Worm (Caenorhabditis elegans) whole organism, mixed stage, embryonic: ENCODE data around the gene pgp-5.

Experiments used
- M03D4.4 ChIP-seq: sonication (generic microtip); optimal IDR thresholded peaks from 2 replicates; lab custom pipeline; 2017; ENCODE audit warnings: mild to moderate bottlenecking, missing genetic modification characterization, missing compliant biosample characterization
- ceh-39 ChIP-seq: fragments of 150-350 bp; optimal IDR thresholded peaks from 2 replicates; lab custom pipeline; 2014; ENCODE audit warnings: missing biosample characterization, missing genetic modification characterization
- ceh-43 ChIP-seq: fragments of 200-800 bp; sonication (Bioruptor generic); optimal IDR thresholded peaks from 2 replicates; lab custom pipeline; 2018; ENCODE audit warnings: mild to moderate bottlenecking, missing genetic modification characterization, moderate library complexity, missing compliant biosample characterization
- ceh-83 ChIP-seq: fragments of 200-800 bp; sonication (Bioruptor generic); optimal IDR thresholded peaks from 2 replicates; lab custom pipeline; 2018; ENCODE audit warnings: mild to moderate bottlenecking, missing genetic modification characterization, missing compliant biosample characterization
- ces-1 ChIP-seq: fragments of 150-350 bp; optimal IDR thresholded peaks from 2 replicates; lab custom pipeline; 2014; ENCODE audit warnings: missing biosample characterization, missing genetic modification reagents, missing genetic modification characterization
- cnd-1 ChIP-seq: fragments of 200-800 bp; sonication (Bioruptor generic); optimal IDR thresholded peaks from 2 replicates; lab custom pipeline; 2018; ENCODE audit warnings: mild to moderate bottlenecking, missing genetic modification characterization, missing compliant biosample characterization
- drap-1 ChIP-seq: fragments of 200-800 bp; sonication (Bioruptor generic); optimal IDR thresholded peaks from 3 replicates; lab custom pipeline; 2018; ENCODE audit warnings: mild to moderate bottlenecking, missing genetic modification characterization, missing compliant biosample characterization
- elt-1 ChIP-seq: sonication (generic microtip); optimal IDR thresholded peaks from 2 replicates; lab custom pipeline; 2017; ENCODE audit warnings: missing genetic modification characterization, mild to moderate bottlenecking, missing compliant biosample characterization, antibody characterized with exemption, moderate library complexity, borderline replicate concordance; ENCODE audit not compliant: insufficient read depth
- elt-3 ChIP-seq: fragments of 150-350 bp; optimal IDR thresholded peaks from 2 replicates; lab custom pipeline; 2014; ENCODE audit warnings: missing biosample characterization, missing genetic modification characterization
- flh-1 ChIP-seq: fragments of 200-800 bp; sonication (Bioruptor generic); optimal IDR thresholded peaks from 2 replicates; lab custom pipeline; 2018; ENCODE audit warnings: mild to moderate bottlenecking, missing genetic modification characterization, moderate library complexity, missing compliant biosample characterization
- hlh-1 ChIP-seq: fragments of 150-350 bp; optimal IDR thresholded peaks from 2 replicates; lab custom pipeline; 2014; ENCODE audit warnings: missing biosample characterization, missing genetic modification reagents, missing genetic modification characterization
- lin-13 ChIP-seq: fragments of 150-350 bp; optimal IDR thresholded peaks from 2 replicates; lab custom pipeline; 2014; ENCODE audit warnings: missing biosample characterization, missing genetic modification characterization
- lsy-2 ChIP-seq: fragments of 150-350 bp; optimal IDR thresholded peaks from 2 replicates; lab custom pipeline; 2014; ENCODE audit warnings: missing biosample characterization, missing genetic modification characterization
- mab-5 ChIP-seq: fragments of 150-350 bp; optimal IDR thresholded peaks from 2 replicates; lab custom pipeline; 2014; ENCODE audit warnings: missing biosample characterization, missing genetic modification characterization
- mep-1 ChIP-seq: fragments of 150-350 bp; optimal IDR thresholded peaks from 2 replicates; lab custom pipeline; 2017; ENCODE audit warnings: missing biosample characterization, missing genetic modification reagents, missing genetic modification characterization, inconsistent platforms
- mls-2 ChIP-seq: sonication (generic microtip); optimal IDR thresholded peaks from 2 replicates; lab custom pipeline; 2016; ENCODE audit warnings: mild to moderate bottlenecking, missing genetic modification characterization, moderate library complexity, missing compliant biosample characterization
- nhr-12 ChIP-seq: fragments of 150-350 bp; optimal IDR thresholded peaks from 2 replicates; lab custom pipeline; 2014; ENCODE audit warnings: missing biosample characterization, missing genetic modification characterization
- nhr-2 ChIP-seq: fragments of 150-350 bp; optimal IDR thresholded peaks from 2 replicates; lab custom pipeline; 2014; ENCODE audit warnings: missing biosample characterization, missing genetic modification characterization
- nhr-28 ChIP-seq: fragments of 150-350 bp; optimal IDR thresholded peaks from 2 replicates; lab custom pipeline; 2014; ENCODE audit warnings: missing biosample characterization, missing genetic modification characterization
- pha-4 ChIP-seq: fragments of 150-350 bp; optimal IDR thresholded peaks from 2 replicates; lab custom pipeline; 2018; ENCODE audit warnings: missing biosample characterization, missing genetic modification reagents, missing genetic modification characterization
- sptf-1 ChIP-seq: sonication (generic microtip); optimal IDR thresholded peaks from 2 replicates; lab custom pipeline; 2017; ENCODE audit warnings: mild to moderate bottlenecking, missing genetic modification characterization, moderate library complexity, missing compliant biosample characterization
- tbx-8 ChIP-seq: fragments of 200-800 bp; sonication (Bioruptor generic); optimal IDR thresholded peaks from 2 replicates; lab custom pipeline; 2018; ENCODE audit warnings: mild to moderate bottlenecking, missing genetic modification characterization, moderate library complexity, missing compliant biosample characterization
- unc-120 ChIP-seq: sonication (generic microtip); optimal IDR thresholded peaks from 2 replicates; lab custom pipeline; 2017; ENCODE audit warnings: missing genetic modification characterization, missing compliant biosample characterization; ENCODE audit not compliant: poor library complexity, severe bottlenecking
- unc-39 ChIP-seq: fragments of 150-350 bp; optimal IDR thresholded peaks from 2 replicates; lab custom pipeline; 2014; ENCODE audit warnings: missing biosample characterization, missing genetic modification characterization
- unc-62 ChIP-seq: fragments of 150-350 bp; optimal IDR thresholded peaks from 2 replicates; lab custom pipeline; 2014; ENCODE audit warnings: missing biosample characterization, missing genetic modification reagents, missing genetic modification characterization
- zip-8 ChIP-seq: fragments of 150-350 bp; optimal IDR thresholded peaks from 2 replicates; lab custom pipeline; 2014; ENCODE audit warnings: missing biosample characterization, missing genetic modification characterization
- ztf-11 ChIP-seq: fragments of 150-350 bp; optimal IDR thresholded peaks from 2 replicates; lab custom pipeline; 2014; ENCODE audit warnings: missing biosample characterization, missing genetic modification characterization

pgp-5 gene

ce11 chrX:10861673-10862072, 2.6 kb upstream of the pgp-5 start:
- TF ChIP-seq elt-3 (tag; lab: Kevin White, UChicago) (no peak), unc-120 (tag; lab: Kevin White, UChicago) (no peak), unc-62 (GFP tag; lab: Kevin White, UChicago) (no peak), M03D4.4 (tag; lab: Kevin White, UChicago) (no peak), ceh-83 (GFP tag; lab: Kevin White, UChicago) (no peak), lin-13 (tag; lab: Kevin White, UChicago) (no peak), elt-1 (tag; lab: Kevin White, UChicago) (no peak), nhr-2 (tag; lab: Kevin White, UChicago) (no peak), pha-4 (tag; lab: Kevin White, UChicago) (no peak), nhr-28 (tag; lab: Kevin White, UChicago) (no peak), unc-39 (no peak), hlh-1 (tag; lab: Kevin White, UChicago) (no peak), cnd-1 (tag; lab: Kevin White, UChicago) (no peak), mep-1 (no peak), tbx-8 (no peak), nhr-12 (no peak)

ce11 chrX:10859622-10860021, 525 bp upstream of the pgp-5 start:
- no peak for TF ChIP-seq flh-1
- TF ChIP-seq, all 35 proteins: peak for 0

DNA sequence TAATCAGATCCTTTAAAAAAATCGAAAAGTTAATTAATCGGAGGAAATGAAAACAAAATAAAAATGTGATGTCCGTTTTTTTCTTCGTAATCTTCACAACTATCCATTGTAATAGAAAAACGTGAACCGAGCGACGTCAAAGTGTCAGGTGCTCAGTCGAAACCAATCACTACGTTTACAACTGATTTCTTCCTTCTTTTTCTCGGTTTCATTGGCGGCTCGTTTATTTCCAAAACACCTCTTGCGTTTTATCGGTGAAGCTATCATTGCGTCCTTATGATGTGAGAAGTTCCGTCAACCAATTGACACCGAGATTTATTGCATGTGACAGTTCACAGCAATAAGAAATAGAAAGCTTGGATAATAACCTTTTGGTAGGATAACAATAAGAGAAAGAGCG, 5.8 kb downstream of the pgp-5 start:
- peak; percentile 29 for TF ChIP-seq unc-62 (GFP tag; lab: Kevin White, UChicago)
- TF ChIP-seq nhr-12, result no peak
- TF ChIP-seq hlh-1 (tag; lab: Kevin White, UChicago), result peak; percentile 91

- no peak for TF ChIP-seq elt-1 (tag; lab: Kevin White, UChicago)
- peak; percentile 46 for TF ChIP-seq cnd-1 (tag; lab: Kevin White, UChicago)
- TF ChIP-seq ces-1 (GFP tag; lab: Kevin White, UChicago), result peak; percentile 91
Observed at ce11 chrX:10851735-10852134, 7.4 kb downstream of the pgp-5 start.

DNA sequence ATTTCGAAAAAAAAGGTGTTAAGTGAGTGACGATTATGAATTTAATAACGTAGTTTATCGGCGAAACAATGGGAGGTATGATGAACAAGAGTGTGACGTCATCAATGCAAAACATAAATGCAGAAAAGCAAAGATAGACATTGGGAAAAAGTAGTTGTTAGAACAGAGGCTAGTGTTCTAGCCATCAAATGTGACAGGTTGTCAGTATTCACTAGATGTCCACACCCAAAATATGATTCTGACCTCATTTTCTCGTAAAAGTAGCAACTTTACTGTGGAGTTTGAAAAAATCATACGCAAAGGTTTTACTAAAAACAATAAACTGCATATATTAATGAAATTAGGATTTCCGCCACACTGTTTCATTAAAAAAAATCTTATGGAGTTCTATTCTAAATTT, 7.9 kb downstream of the pgp-5 start:
- peak; percentile 13 for TF ChIP-seq zip-8
- peak; percentile 17 for TF ChIP-seq unc-62 (GFP tag; lab: Kevin White, UChicago)
- no peak for TF ChIP-seq unc-120 (tag; lab: Kevin White, UChicago)

- TF ChIP-seq zip-8, result no peak
- TF ChIP-seq, all 35 proteins: peak for 0
Observed at ce11 chrX:10846898-10847297, 12.2 kb downstream of the pgp-5 start.

DNA sequence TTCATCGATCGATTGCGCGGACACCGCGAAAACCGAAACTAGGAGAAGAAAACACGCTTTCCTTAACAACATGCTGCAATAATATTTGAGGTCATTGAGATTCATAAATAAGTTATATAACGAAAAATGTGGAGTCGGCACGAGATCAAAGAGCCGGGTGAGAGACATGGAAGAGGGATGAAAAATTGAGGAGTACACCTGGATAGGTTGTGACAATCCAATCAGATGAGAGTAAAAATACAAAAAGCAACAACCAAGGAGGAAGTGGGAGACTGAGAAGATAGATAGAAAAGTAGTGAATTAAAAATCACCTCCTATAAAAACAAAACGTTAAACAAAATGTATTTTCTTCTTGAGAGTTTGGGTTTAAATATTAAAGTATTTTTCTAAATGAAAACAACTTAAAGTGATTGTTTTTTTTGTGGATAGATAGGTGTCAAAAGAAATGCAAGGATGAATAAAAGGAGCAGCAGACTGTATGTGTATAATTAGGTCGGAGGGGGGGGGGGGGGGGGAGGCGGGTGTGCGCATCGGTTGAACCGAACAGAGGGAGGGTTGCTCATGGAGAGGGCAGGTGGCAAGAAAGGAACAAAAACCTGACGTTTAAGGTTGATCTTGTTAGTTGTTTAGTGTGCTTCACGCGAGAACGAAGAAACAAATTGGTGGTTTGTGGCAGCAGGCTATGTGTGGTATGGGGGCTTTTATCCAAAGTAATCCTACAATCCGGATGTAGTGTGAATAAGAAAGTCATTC, 14.3 kb downstream of the pgp-5 start, which contains the start of gene C05A9.2:
Gene C05A9.2 (minus strand): TSS at position 73 of the 753 bp plus-strand sequence.
- TF ChIP-seq ceh-43 (GFP tag; lab: Kevin White, UChicago), result peak; percentile 9
- no peak for TF ChIP-seq elt-3 (tag; lab: Kevin White, UChicago)
- peak; percentile 52 for TF ChIP-seq cnd-1 (tag; lab: Kevin White, UChicago)
- TF ChIP-seq sptf-1 (tag; lab: Kevin White, UChicago), result peak; percentile 50
- no peak for TF ChIP-seq ztf-11 (tag; lab: Kevin White, UChicago)
- TF ChIP-seq mls-2 (tag; lab: Kevin White, UChicago), result peak; percentile 8
- no peak for TF ChIP-seq drap-1 (GFP tag; lab: Kevin White, UChicago)

DNA sequence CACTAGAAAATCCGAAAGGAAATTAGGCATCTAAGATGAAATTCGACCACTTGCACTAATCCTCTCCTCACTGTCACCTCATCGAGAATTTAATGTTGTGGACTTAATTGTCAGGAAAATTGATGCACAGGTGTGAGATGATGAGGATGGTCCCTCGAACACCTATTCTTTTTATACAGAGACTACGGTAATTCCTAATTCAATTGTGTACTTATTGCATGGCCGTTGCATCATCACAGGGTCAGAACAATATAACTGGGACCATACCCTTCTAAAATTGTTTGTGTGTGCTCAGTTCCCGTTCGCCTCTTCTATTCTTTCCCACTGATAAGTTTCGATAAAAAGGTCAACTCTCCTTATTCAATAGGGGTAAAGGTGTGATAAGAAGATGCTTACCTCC, 15.0 kb downstream of the pgp-5 start:
- TF ChIP-seq lsy-2, result peak; percentile 34
- no peak for TF ChIP-seq drap-1 (GFP tag; lab: Kevin White, UChicago)
- no peak for TF ChIP-seq M03D4.4 (tag; lab: Kevin White, UChicago)
- peak; percentile 79 for TF ChIP-seq zip-8
- no peak for TF ChIP-seq ces-1 (GFP tag; lab: Kevin White, UChicago)
- no peak for TF ChIP-seq mab-5 (tag; lab: Kevin White, UChicago)
- TF ChIP-seq nhr-2 (tag; lab: Kevin White, UChicago), result peak; percentile 92
- TF ChIP-seq ceh-39, result no peak
